Worm (Caenorhabditis elegans) whole organism, mixed stage, embryonic: ENCODE measurements around the gene Y97E10B.1.

ENCODE experiments used
- M03D4.4 ChIP-seq: sonication (generic microtip); optimal IDR thresholded peaks from 2 replicates; lab custom pipeline; 2017; ENCODE audit warnings: mild to moderate bottlenecking, missing genetic modification characterization, missing compliant biosample characterization
- blmp-1 ChIP-seq: fragments of 150-350 bp; optimal IDR thresholded peaks from 2 replicates; lab custom pipeline; 2014; ENCODE audit warnings: missing biosample characterization, missing genetic modification characterization
- ceh-43 ChIP-seq: fragments of 200-800 bp; sonication (Bioruptor generic); optimal IDR thresholded peaks from 2 replicates; lab custom pipeline; 2018; ENCODE audit warnings: mild to moderate bottlenecking, missing genetic modification characterization, moderate library complexity, missing compliant biosample characterization
- elt-1 ChIP-seq: sonication (generic microtip); optimal IDR thresholded peaks from 2 replicates; lab custom pipeline; 2017; ENCODE audit warnings: missing genetic modification characterization, mild to moderate bottlenecking, missing compliant biosample characterization, antibody characterized with exemption, moderate library complexity, borderline replicate concordance; ENCODE audit not compliant: insufficient read depth
- lin-13 ChIP-seq: fragments of 150-350 bp; optimal IDR thresholded peaks from 2 replicates; lab custom pipeline; 2014; ENCODE audit warnings: missing biosample characterization, missing genetic modification characterization
- lsy-2 ChIP-seq: fragments of 150-350 bp; optimal IDR thresholded peaks from 2 replicates; lab custom pipeline; 2014; ENCODE audit warnings: missing biosample characterization, missing genetic modification characterization
- nhr-12 ChIP-seq: fragments of 150-350 bp; optimal IDR thresholded peaks from 2 replicates; lab custom pipeline; 2014; ENCODE audit warnings: missing biosample characterization, missing genetic modification characterization

ce11 chrV:7899761-7900160 lies 43.9 kb upstream of the Y97E10B.1 start, which contains the start of gene F40A3.7:
- TF ChIP-seq blmp-1 (tag; lab: Kevin White, UChicago) = no peak
- no peak for TF ChIP-seq lin-13 (tag; lab: Kevin White, UChicago)
- no peak for TF ChIP-seq elt-1 (tag; lab: Kevin White, UChicago)
- TF ChIP-seq M03D4.4 (tag; lab: Kevin White, UChicago) = no peak
- TF ChIP-seq ceh-43 (GFP tag; lab: Kevin White, UChicago) = no peak
- no peak for TF ChIP-seq nhr-12 (tag; lab: Kevin White, UChicago)
- TF ChIP-seq lsy-2 (tag; lab: Kevin White, UChicago) = no peak
